Worm (Caenorhabditis elegans): Measurements from ENCODE around the gene acdh-8.

DNA sequence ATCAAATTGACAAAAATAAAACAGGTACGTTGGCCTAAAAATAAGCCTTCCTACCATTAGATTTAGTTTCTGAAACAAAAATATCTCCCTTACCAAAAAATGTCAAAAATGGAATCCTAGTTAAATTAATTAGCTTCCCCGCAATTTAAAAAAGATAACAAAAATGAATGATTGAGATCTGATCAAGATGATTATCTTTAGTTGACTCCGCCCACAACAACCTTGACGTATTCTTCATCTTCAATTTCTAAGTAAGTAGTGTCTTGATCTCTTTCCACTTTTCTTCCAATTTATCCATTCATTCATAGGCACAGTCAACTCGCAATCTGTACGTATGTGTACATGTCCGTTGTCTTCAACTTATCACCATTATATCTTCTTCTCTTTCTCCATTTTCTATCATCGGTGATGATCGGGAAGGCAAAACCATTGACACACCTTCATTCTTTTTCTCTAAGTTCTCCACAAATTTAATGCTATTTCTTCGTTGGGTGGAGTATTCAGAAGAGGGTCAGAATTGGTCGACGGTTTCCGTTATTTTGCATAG is 25.9 kb upstream of the acdh-8 start:
- TF ChIP-seq mdl-1 (tag; optimal IDR thresholded peaks at IDR 0.05): no peak
- no peak for TF ChIP-seq nhr-76 (tag; optimal IDR thresholded peaks at IDR 0.05)
- TF ChIP-seq ces-1 (GFP tag; optimal IDR thresholded peaks at IDR 0.05): no peak
- no peak for TF ChIP-seq ceh-90 (tag; optimal IDR thresholded peaks at IDR 0.05)
- no peak for TF ChIP-seq pag-3 (tag; optimal IDR thresholded peaks at IDR 0.05; ENCODE audit: borderline replicate concordance, insufficient read depth)
- TF ChIP-seq unc-130 (tag; optimal IDR thresholded peaks at IDR 0.05): no peak
- TF ChIP-seq C16A3.4 (tag; optimal IDR thresholded peaks at IDR 0.05): no peak
- no peak for TF ChIP-seq skn-1 (tag; optimal IDR thresholded peaks at IDR 0.05)
- no peak for TF ChIP-seq ceh-82 (tag; optimal IDR thresholded peaks at IDR 0.05)

All from whole organism, L1 larva.